Worm (Caenorhabditis elegans) whole organism, young adult: ENCODE data around the gene rfc-1.
A peak's percentile ranks its signal among the peaks of the same experiment; 100 is the strongest.

Source experiments
- B0019.2 ChIP-seq: fragments of 200-800 bp; sonication (Bioruptor generic); conservative IDR thresholded peaks from 2 replicates; pipeline ENCODE4 v1.3.6; 2022; ENCODE audit warnings: missing genetic modification reagents, missing genetic modification characterization, missing compliant biosample characterization
- B0035.1 ChIP-seq: sonication (generic microtip); optimal IDR thresholded peaks from 2 replicates; lab custom pipeline; 2016; ENCODE audit warnings: missing genetic modification characterization, mild to moderate bottlenecking, missing compliant biosample characterization, missing genotype, missing genetic modification reagents
- D2030.7 ChIP-seq: fragments of 200-800 bp; sonication (Bioruptor generic); IDR thresholded peaks from 2 replicates; pipeline ENCODE4 v1.3.6; 2022; ENCODE audit warnings: missing genetic modification reagents, missing genetic modification characterization, missing compliant biosample characterization
- F10E7.11 ChIP-seq: sonication (generic microtip); optimal IDR thresholded peaks from 2 replicates; lab custom pipeline; 2017; ENCODE audit warnings: mild to moderate bottlenecking, missing genetic modification characterization, moderate library complexity, missing compliant biosample characterization
- F23B12.7 ChIP-seq: sonication (generic microtip); optimal IDR thresholded peaks from 2 replicates; lab custom pipeline; 2017; ENCODE audit warnings: missing genetic modification characterization, mild to moderate bottlenecking, missing compliant biosample characterization, antibody characterized with exemption, moderate library complexity; ENCODE audit not compliant: insufficient read depth
- F52B5.7 ChIP-seq: sonication (generic microtip); optimal IDR thresholded peaks from 2 replicates; lab custom pipeline; 2016; ENCODE audit warnings: mild to moderate bottlenecking, missing genetic modification characterization, missing compliant biosample characterization
- F57C9.4 ChIP-seq: sonication (generic microtip); optimal IDR thresholded peaks from 2 replicates; lab custom pipeline; 2017; ENCODE audit warnings: mild to moderate bottlenecking, missing genetic modification characterization, missing compliant biosample characterization
- K11D2.4 ChIP-seq: fragments of 200-800 bp; sonication (Bioruptor generic); IDR thresholded peaks from 2 replicates; pipeline ENCODE4 v1.3.6; 2022; ENCODE audit warnings: missing genetic modification reagents, missing genetic modification characterization, missing compliant biosample characterization
- K12H6.12 ChIP-seq: fragments of 200-800 bp; sonication (Bioruptor generic); optimal IDR thresholded peaks from 2 replicates; lab custom pipeline; 2018; ENCODE audit warnings: mild to moderate bottlenecking, missing genetic modification characterization, missing compliant biosample characterization
- Y56A3A.18 ChIP-seq: fragments of 200-800 bp; sonication (Bioruptor generic); IDR thresholded peaks from 2 replicates; pipeline ENCODE4 v1.3.6; 2022; ENCODE audit warnings: missing genetic modification reagents, missing genetic modification characterization, missing compliant biosample characterization
- Y67H2A.10 ChIP-seq: fragments of 200-800 bp; sonication (Bioruptor generic); conservative IDR thresholded peaks from 2 replicates; pipeline ENCODE4 v1.3.6; 2022; ENCODE audit warnings: missing genetic modification reagents, missing genetic modification characterization, missing compliant biosample characterization
- ama-1 ChIP-seq, 3 experiments: fragments of 150-350 bp in 1 of 3; sonication (generic microtip) in 2 of 3; optimal IDR thresholded peaks; 2 replicates each; lab custom pipeline; 2014 to 2018; ENCODE audit warnings: missing biosample characterization in 2 of 3, missing genetic modification characterization in 2 of 3, missing genetic modification reagents in 2 of 3
- attf-6 ChIP-seq: fragments of 200-800 bp; sonication (Bioruptor generic); IDR thresholded peaks from 2 replicates; pipeline ENCODE4 v1.3.6; 2022; ENCODE audit warnings: missing genetic modification reagents, missing genetic modification characterization, missing compliant biosample characterization
- bed-1 ChIP-seq: fragments of 200-800 bp; sonication (Bioruptor generic); IDR thresholded peaks from 2 replicates; pipeline ENCODE4 v1.3.6; 2022; ENCODE audit warnings: missing genetic modification reagents, missing genetic modification characterization, missing compliant biosample characterization
- cebp-1 ChIP-seq, 2 experiments: fragments of 200-800 bp in 1 of 2; sonication (Bioruptor generic) in 1 of 2; sonication (generic microtip) in 1 of 2; IDR thresholded peaks in 1 of 2; optimal IDR thresholded peaks in 1 of 2; 2 replicates each; pipeline versions ENCODE4 v1.3.6 to Lab custom; 2017 to 2022; ENCODE audit warnings: missing compliant biosample characterization in 2 of 2, missing genetic modification characterization in 2 of 2, mild to moderate bottlenecking in 1 of 2, missing genetic modification reagents in 1 of 2, moderate library complexity in 1 of 2
- ceh-27 ChIP-seq: fragments of 200-800 bp; sonication (Bioruptor generic); optimal IDR thresholded peaks from 2 replicates; lab custom pipeline; 2018; ENCODE audit warnings: mild to moderate bottlenecking, missing genetic modification characterization, moderate library complexity, missing compliant biosample characterization
- ceh-58 ChIP-seq: fragments of 200-800 bp; sonication (Bioruptor generic); IDR thresholded peaks from 2 replicates; pipeline ENCODE4 v1.3.6; 2022; ENCODE audit warnings: missing genetic modification characterization, missing compliant biosample characterization
- dpl-1 ChIP-seq: fragments of 150-350 bp; optimal IDR thresholded peaks from 2 replicates; lab custom pipeline; 2014; ENCODE audit warnings: missing biosample characterization, missing genetic modification reagents, missing genetic modification characterization
- efl-1 ChIP-seq: fragments of 150-350 bp; optimal IDR thresholded peaks from 2 replicates; lab custom pipeline; 2014; ENCODE audit warnings: missing biosample characterization, missing genetic modification reagents, missing genetic modification characterization
- egrh-3 ChIP-seq: fragments of 200-800 bp; sonication (Bioruptor generic); IDR thresholded peaks from 2 replicates; pipeline ENCODE4 v1.3.6; 2022; ENCODE audit warnings: missing genetic modification reagents, missing genetic modification characterization, missing compliant biosample characterization
- ekl-4 ChIP-seq: fragments of 200-800 bp; sonication (Bioruptor generic); IDR thresholded peaks from 2 replicates; pipeline ENCODE4 v1.3.6; 2022; ENCODE audit warnings: missing genetic modification reagents, missing genetic modification characterization, missing compliant biosample characterization
- ets-4 ChIP-seq: fragments of 200-800 bp; sonication (Bioruptor generic); optimal IDR thresholded peaks from 2 replicates; lab custom pipeline; 2018; ENCODE audit warnings: mild to moderate bottlenecking, missing genetic modification characterization, missing compliant biosample characterization
- gei-17 ChIP-seq: fragments of 200-800 bp; sonication (Bioruptor generic); optimal IDR thresholded peaks from 2 replicates; lab custom pipeline; 2018; ENCODE audit warnings: mild to moderate bottlenecking, missing genetic modification characterization, missing compliant biosample characterization
- hlh-26 ChIP-seq: fragments of 200-800 bp; sonication (Bioruptor generic); conservative IDR thresholded peaks from 2 replicates; pipeline ENCODE4 v1.3.6; 2022; ENCODE audit warnings: missing genetic modification reagents, missing genetic modification characterization, missing compliant biosample characterization
- hmg-1.2 ChIP-seq: fragments of 200-800 bp; sonication (Bioruptor generic); IDR thresholded peaks from 2 replicates; pipeline ENCODE4 v1.3.6; 2022; ENCODE audit warnings: missing genetic modification reagents, missing genetic modification characterization, missing compliant biosample characterization
- hsf-1 ChIP-seq: fragments of 200-800 bp; sonication (Bioruptor generic); IDR thresholded peaks from 2 replicates; pipeline ENCODE4 v1.3.6; 2022; ENCODE audit warnings: missing genetic modification reagents, missing genetic modification characterization, missing compliant biosample characterization
- lag-1 ChIP-seq: fragments of 200-800 bp; sonication (Bioruptor generic); IDR thresholded peaks from 2 replicates; pipeline ENCODE4 v1.3.6; 2022; ENCODE audit warnings: missing genetic modification reagents, missing genetic modification characterization, missing compliant biosample characterization
- lsl-1 ChIP-seq: fragments of 200-800 bp; sonication (Bioruptor generic); optimal IDR thresholded peaks from 2 replicates; lab custom pipeline; 2018; ENCODE audit warnings: mild to moderate bottlenecking, missing genetic modification characterization, moderate library complexity, missing compliant biosample characterization
- madf-3 ChIP-seq: fragments of 200-800 bp; sonication (Bioruptor generic); IDR thresholded peaks from 2 replicates; pipeline ENCODE4 v1.3.6; 2022; ENCODE audit warnings: missing genetic modification reagents, missing genetic modification characterization, missing compliant biosample characterization
- madf-6 ChIP-seq: fragments of 200-800 bp; sonication (Bioruptor generic); IDR thresholded peaks from 2 replicates; pipeline ENCODE4 v1.3.6; 2022; ENCODE audit warnings: missing genetic modification reagents, missing genetic modification characterization, missing compliant biosample characterization
- madf-8 ChIP-seq: fragments of 200-800 bp; sonication (Bioruptor generic); conservative IDR thresholded peaks from 2 replicates; pipeline ENCODE4 v1.3.6; 2022; ENCODE audit warnings: missing genetic modification reagents, missing genetic modification characterization, missing compliant biosample characterization
- mel-28 ChIP-seq: sonication (generic microtip); optimal IDR thresholded peaks from 2 replicates; lab custom pipeline; 2016; ENCODE audit warnings: borderline replicate concordance, mild to moderate bottlenecking, missing genetic modification characterization, missing compliant biosample characterization
- nhr-90 ChIP-seq: sonication (generic microtip); optimal IDR thresholded peaks from 2 replicates; lab custom pipeline; 2016; ENCODE audit warnings: missing genotype, mild to moderate bottlenecking, missing genetic modification characterization, missing compliant biosample characterization
- sdz-38 ChIP-seq: sonication (generic microtip); optimal IDR thresholded peaks from 2 replicates; lab custom pipeline; 2016; ENCODE audit warnings: missing genotype, missing genetic modification characterization, missing compliant biosample characterization
- sptf-2 ChIP-seq: fragments of 200-800 bp; sonication (Bioruptor generic); optimal IDR thresholded peaks from 2 replicates; lab custom pipeline; 2018; ENCODE audit warnings: mild to moderate bottlenecking, missing genetic modification characterization, missing compliant biosample characterization
- tbp1 ChIP-seq: fragments of 200-800 bp; sonication (Bioruptor generic); optimal IDR thresholded peaks from 2 replicates; lab custom pipeline; 2018; ENCODE audit warnings: mild to moderate bottlenecking, missing genetic modification characterization, missing compliant biosample characterization
- unc-130 ChIP-seq: sonication (generic microtip); optimal IDR thresholded peaks from 2 replicates; lab custom pipeline; 2016; ENCODE audit warnings: missing genetic modification reagents, missing genetic modification characterization, missing compliant biosample characterization
- ztf-26 ChIP-seq: sonication (generic microtip); optimal IDR thresholded peaks from 2 replicates; lab custom pipeline; 2017; ENCODE audit warnings: missing genetic modification characterization, missing compliant biosample characterization
- ztf-28 ChIP-seq: fragments of 200-800 bp; sonication (Bioruptor generic); IDR thresholded peaks from 2 replicates; pipeline ENCODE4 v1.3.6; 2022; ENCODE audit warnings: missing genetic modification reagents, missing genetic modification characterization, missing compliant biosample characterization

The rfc-1 gene

DNA sequence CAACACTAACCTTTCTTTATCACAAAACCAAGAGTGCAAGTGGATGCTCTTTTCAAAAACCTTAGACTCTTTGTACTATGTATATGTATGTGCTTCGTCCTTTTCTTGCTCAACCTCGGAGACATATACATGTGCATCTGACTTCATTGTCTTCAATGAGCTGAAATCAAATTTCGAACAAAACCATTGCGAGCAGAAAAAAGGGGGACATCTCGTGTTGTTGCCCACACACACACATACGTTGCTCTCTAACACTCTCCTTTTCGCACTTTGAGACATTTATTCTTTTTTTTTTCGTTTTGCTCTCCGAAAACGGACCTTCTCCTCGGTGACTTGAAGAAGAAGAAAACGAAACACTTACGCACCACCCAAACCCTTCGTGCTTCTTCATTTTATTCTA lies 25.5 kb downstream of the rfc-1 start:
- no peak for TF ChIP-seq nhr-90 (tag; lab: Kevin White, UChicago)
- TF ChIP-seq F57C9.4 (tag; lab: Kevin White, UChicago): no peak
- TF ChIP-seq lag-1: no peak
- no peak for TF ChIP-seq lsl-1 (GFP tag; lab: Kevin White, UChicago)
- TF ChIP-seq F52B5.7 (tag; lab: Kevin White, UChicago): no peak
- no peak for TF ChIP-seq ama-1 (optimal IDR thresholded peaks at IDR 0.05; lab: Kevin White, UChicago)
- TF ChIP-seq ama-1 (GFP tag; optimal IDR thresholded peaks at IDR 0.05; lab: Kevin White, UChicago): no peak
- TF ChIP-seq K11D2.4: no peak
- no peak for TF ChIP-seq sdz-38
- no peak for TF ChIP-seq ceh-58
- TF ChIP-seq dpl-1 (GFP tag; lab: Kevin White, UChicago): no peak
- TF ChIP-seq unc-130 (GFP tag; lab: Kevin White, UChicago): no peak
- no peak for TF ChIP-seq cebp-1 (GFP tag; IDR thresholded peaks at IDR 0.05; lab: Robert Waterston, UW)
- TF ChIP-seq cebp-1 (tag; optimal IDR thresholded peaks at IDR 0.05; lab: Kevin White, UChicago): no peak
- TF ChIP-seq attf-6 (GFP tag; lab: Robert Waterston, UW): no peak
- no peak for TF ChIP-seq Y56A3A.18
- TF ChIP-seq B0035.1 (tag; lab: Kevin White, UChicago): no peak
- TF ChIP-seq ztf-26: no peak
- no peak for TF ChIP-seq hlh-26 (GFP tag; lab: Robert Waterston, UW)
- TF ChIP-seq ets-4 (GFP tag; lab: Kevin White, UChicago): no peak
- TF ChIP-seq, all 124 proteins: peak for 0

DNA sequence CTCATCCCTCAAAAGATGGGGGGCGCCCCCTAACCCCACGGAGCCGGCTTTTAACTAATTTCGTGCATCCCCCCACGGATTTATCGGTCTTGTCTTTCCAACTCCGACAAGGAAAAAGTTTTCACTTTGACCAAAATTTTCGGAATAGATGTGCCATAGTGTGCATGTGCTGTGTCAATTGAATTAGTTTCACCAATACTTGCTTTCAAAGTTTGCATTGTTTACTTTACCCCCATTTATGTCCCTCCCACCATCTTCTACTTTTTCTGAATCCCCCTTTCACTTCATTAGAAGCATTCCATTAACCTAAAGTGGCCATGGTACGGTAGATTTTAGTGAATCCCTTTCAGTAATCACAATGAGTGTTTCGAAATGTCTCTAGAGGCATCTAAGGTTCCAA lies 28.1 kb downstream of the rfc-1 start:
- TF ChIP-seq ztf-28 (0 out of 2 replicates have a peak, but pooled peaks have one; percentile 13), madf-3 (GFP tag; lab: Robert Waterston, UW) (0 out of 2 replicates have a peak, but pooled peaks have one; percentile 32), bed-1 (GFP tag; lab: Robert Waterston, UW) (no peak)

DNA sequence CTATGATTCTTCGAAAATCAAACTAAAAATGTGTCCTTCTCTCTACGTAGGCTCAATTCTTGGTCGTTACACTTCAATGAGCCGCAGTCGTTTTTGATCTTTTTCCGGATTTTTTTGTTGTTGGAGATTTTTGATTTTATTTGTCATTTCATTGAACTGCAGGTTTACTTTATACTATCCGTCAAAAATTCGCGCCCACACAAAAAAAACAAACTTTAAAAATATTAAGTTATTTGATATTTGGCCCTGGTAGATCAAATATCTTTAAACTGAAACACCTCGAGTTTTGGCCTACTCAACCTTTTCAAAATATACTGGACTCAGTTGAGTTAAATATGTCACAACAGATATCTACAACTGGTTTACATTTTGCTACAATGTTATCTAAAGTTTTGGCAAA lies 30.1 kb downstream of the rfc-1 start:
- TF ChIP-seq ekl-4 (GFP tag; lab: Robert Waterston, UW) (no peak), egrh-3 (GFP tag; lab: Robert Waterston, UW) (no peak), madf-6 (GFP tag; lab: Robert Waterston, UW) (peak; percentile 52; the same call in 1 of the 2 replicates), efl-1 (GFP tag; lab: Kevin White, UChicago) (peak; percentile 53), sptf-2 (GFP tag; lab: Kevin White, UChicago) (no peak), bed-1 (GFP tag; lab: Robert Waterston, UW) (no peak)

DNA sequence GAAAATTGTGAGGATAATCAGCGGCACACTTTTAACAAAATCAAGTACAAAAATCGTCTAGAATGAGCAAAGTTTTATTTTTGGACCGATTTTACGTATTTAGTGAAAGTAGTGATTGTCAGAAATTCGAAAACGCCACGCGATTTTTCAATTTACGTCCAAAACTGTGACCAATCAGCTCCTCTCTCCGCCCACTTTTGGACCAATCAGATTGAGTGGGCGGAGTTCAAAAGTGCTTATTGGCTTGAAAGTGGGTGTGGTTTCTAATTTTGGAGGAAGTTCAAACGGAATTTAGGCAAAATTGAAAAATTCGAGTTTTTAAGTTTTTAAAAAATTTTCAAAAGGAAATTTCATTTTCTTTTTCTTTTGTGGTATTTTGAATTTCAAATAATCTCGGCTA lies 31.3 kb downstream of the rfc-1 start:
- TF ChIP-seq ama-1 (optimal IDR thresholded peaks at IDR 0.05; lab: Kevin White, UChicago): no peak
- TF ChIP-seq ama-1 (GFP tag; optimal IDR thresholded peaks at IDR 0.05; lab: Kevin White, UChicago): no peak
- no peak for TF ChIP-seq ceh-27 (GFP tag; lab: Kevin White, UChicago)
- no peak for TF ChIP-seq sdz-38
- TF ChIP-seq K12H6.12 (tag; lab: Kevin White, UChicago): no peak
- no peak for TF ChIP-seq D2030.7 (GFP tag; lab: Robert Waterston, UW)
- TF ChIP-seq mel-28 (tag; lab: Kevin White, UChicago): no peak
- no peak for TF ChIP-seq gei-17 (GFP tag; lab: Kevin White, UChicago)
- TF ChIP-seq hmg-1.2: no peak
- TF ChIP-seq Y67H2A.10 (GFP tag; lab: Robert Waterston, UW): no peak
- no peak for TF ChIP-seq B0019.2 (GFP tag; lab: Robert Waterston, UW)
- TF ChIP-seq tbp1 (GFP tag; lab: Kevin White, UChicago): no peak
- no peak for TF ChIP-seq F10E7.11 (tag; lab: Kevin White, UChicago)
- no peak for TF ChIP-seq madf-8 (GFP tag; lab: Robert Waterston, UW)
- no peak for TF ChIP-seq F23B12.7 (tag; lab: Kevin White, UChicago)
- TF ChIP-seq hsf-1 (GFP tag; lab: Robert Waterston, UW): no peak
